Worm (Caenorhabditis elegans): Measurements from ENCODE around the gene R11G10.3.

- no peak for TF ChIP-seq dve-1 (tag; optimal IDR thresholded peaks at IDR 0.05)
- TF ChIP-seq pros-1 (tag; optimal IDR thresholded peaks at IDR 0.05): no peak
- no peak for TF ChIP-seq sox-4 (tag; optimal IDR thresholded peaks at IDR 0.05)
- no peak for TF ChIP-seq nfya-1 (tag; optimal IDR thresholded peaks at IDR 0.05)
- no peak for TF ChIP-seq K09A11.1 (tag; optimal IDR thresholded peaks at IDR 0.05; ENCODE audit: insufficient read depth)
- TF ChIP-seq fkh-10 (GFP tag; optimal IDR thresholded peaks at IDR 0.05): no peak
- TF ChIP-seq ama-1 (optimal IDR thresholded peaks at IDR 0.05): no peak
- no peak for TF ChIP-seq zip-5 (tag; optimal IDR thresholded peaks at IDR 0.05)
- no peak for TF ChIP-seq pat-9 (tag; optimal IDR thresholded peaks at IDR 0.05)
- no peak for TF ChIP-seq ttx-3 (tag; optimal IDR thresholded peaks at IDR 0.05)
- no peak for TF ChIP-seq tbx-2 (tag; optimal IDR thresholded peaks at IDR 0.05)
- no peak for TF ChIP-seq eyg-1 (tag; optimal IDR thresholded peaks at IDR 0.05)
- no peak for TF ChIP-seq ceh-31 (tag; optimal IDR thresholded peaks at IDR 0.05)
- no peak for TF ChIP-seq T23F11.4 (GFP tag; optimal IDR thresholded peaks at IDR 0.05)
Measured at ce11 chrV:13479766-13480165, 43.5 kb upstream of the R11G10.3 start, which contains the start of gene T10G3.2.

Measured in whole organism, late embryonic.